Fruit fly (Drosophila melanogaster) whole organism, wandering third instar larva: ENCODE measurements around the gene Fdx2.

Experiments used
- Abd-B ChIP-seq: fragments of >200 bp; optimal IDR thresholded peaks from 2 replicates; lab custom pipeline; 2017; ENCODE audit warnings: missing biosample characterization, missing genetic modification characterization
- CG32264 ChIP-seq: fragments of 200-800 bp; sonication (Bioruptor generic); optimal IDR thresholded peaks from 2 replicates; lab custom pipeline; 2016; ENCODE audit warnings: missing biosample characterization, missing genetic modification characterization
- CG9705 ChIP-seq: fragments of 200-800 bp; sonication (Bioruptor generic); optimal IDR thresholded peaks from 2 replicates; lab custom pipeline; 2018; ENCODE audit warnings: missing biosample characterization, mild to moderate bottlenecking, missing genetic modification characterization
- CrebA ChIP-seq: fragments of 200-800 bp; sonication (Bioruptor generic); optimal IDR thresholded peaks from 2 replicates; lab custom pipeline; 2016; ENCODE audit warnings: missing biosample characterization, mild to moderate bottlenecking, missing genetic modification characterization, borderline replicate concordance
- Dif ChIP-seq: fragments of 200-275, 200-300 bp; sonication (Bioruptor generic); optimal IDR thresholded peaks from 2 replicates; lab custom pipeline; 2018; ENCODE audit warnings: missing biosample characterization, missing genetic modification characterization; ENCODE audit not compliant: partially characterized antibody
- HLH106 ChIP-seq: fragments of 200-800 bp; optimal IDR thresholded peaks from 3 replicates; lab custom pipeline; 2019; ENCODE audit warnings: missing biosample characterization, mild to moderate bottlenecking, missing genetic modification characterization, moderate library complexity
- Hr78 ChIP-seq: fragments of >200 bp; optimal IDR thresholded peaks from 2 replicates; lab custom pipeline; 2017; ENCODE audit warnings: missing biosample characterization, missing genetic modification characterization
- Jra ChIP-seq: sonication (Bioruptor generic); optimal IDR thresholded peaks from 2 replicates; lab custom pipeline; 2016; ENCODE audit warnings: missing biosample characterization, missing genetic modification characterization
- Mio ChIP-seq: sonication (Bioruptor generic); optimal IDR thresholded peaks from 2 replicates; lab custom pipeline; 2016; ENCODE audit warnings: missing biosample characterization, missing genetic modification characterization
- Myc ChIP-seq: fragments of >200 bp; optimal IDR thresholded peaks from 2 replicates; lab custom pipeline; 2017
- N ChIP-seq: fragments of >200 bp; optimal IDR thresholded peaks from 2 replicates; lab custom pipeline; 2018; ENCODE audit warnings: missing biosample characterization, missing external identifiers, missing genetic modification characterization
- OdsH ChIP-seq: fragments of 200-800 bp; sonication (Bioruptor generic); optimal IDR thresholded peaks from 2 replicates; lab custom pipeline; 2016; ENCODE audit warnings: missing biosample characterization, mild to moderate bottlenecking, missing genetic modification characterization
- Rel ChIP-seq, 2 experiments: fragments of 200-800 bp; sonication (Bioruptor generic) in 1 of 2; optimal IDR thresholded peaks; 2 replicates in 1 of 2; 3 replicates in 1 of 2; lab custom pipeline; 2016 to 2019; ENCODE audit warnings: mild to moderate bottlenecking in 2 of 2, missing biosample characterization in 2 of 2, missing genetic modification characterization in 2 of 2, moderate library complexity in 1 of 2
- Sp1 ChIP-seq: fragments of 200-800 bp; sonication (Bioruptor generic); optimal IDR thresholded peaks from 3 replicates; lab custom pipeline; 2019; ENCODE audit warnings: missing biosample characterization, mild to moderate bottlenecking, missing genetic modification characterization, moderate library complexity
- Vsx2 ChIP-seq: fragments of 200-300, 225-300 bp; sonication (Bioruptor generic); optimal IDR thresholded peaks from 2 replicates; lab custom pipeline; 2018; ENCODE audit warnings: missing biosample characterization, missing genetic modification characterization; ENCODE audit not compliant: partially characterized antibody
- br ChIP-seq: fragments of 200-800 bp; sonication (Bioruptor generic); optimal IDR thresholded peaks from 2 replicates; lab custom pipeline; 2016; ENCODE audit warnings: missing biosample characterization, missing genetic modification characterization
- dl ChIP-seq, 2 experiments: fragments of 175-275, 200-275 bp in 1 of 2; fragments of 200-275 bp in 1 of 2; sonication (Bioruptor generic); optimal IDR thresholded peaks; lab custom pipeline; 2018; ENCODE audit warnings: mild to moderate bottlenecking in 2 of 2, missing biosample characterization in 2 of 2, missing genetic modification characterization in 2 of 2, moderate library complexity in 2 of 2; ENCODE audit not compliant: partially characterized antibody in 2 of 2, insufficient read depth in 1 of 2
- dmrt93B ChIP-seq: fragments of 200-800 bp; sonication (Bioruptor generic); optimal IDR thresholded peaks from 2 replicates; lab custom pipeline; 2018; ENCODE audit warnings: missing biosample characterization, mild to moderate bottlenecking, missing genetic modification characterization
- dsf ChIP-seq: sonication (Bioruptor generic); optimal IDR thresholded peaks from 2 replicates; lab custom pipeline; 2016; ENCODE audit warnings: missing biosample characterization, missing genetic modification characterization, borderline replicate concordance
- ey ChIP-seq: fragments of 200-800 bp; sonication (Bioruptor generic); optimal IDR thresholded peaks from 2 replicates; lab custom pipeline; 2016; ENCODE audit warnings: missing biosample characterization, missing genetic modification characterization
- foxo ChIP-seq, 2 experiments: fragments of 200-800 bp; sonication (Bioruptor generic); optimal IDR thresholded peaks; 2 replicates in 1 of 2; 3 replicates in 1 of 2; lab custom pipeline; 2016 to 2017; ENCODE audit warnings: missing biosample characterization in 2 of 2, missing genetic modification characterization in 2 of 2
- fru ChIP-seq: fragments of 200-800 bp; sonication (Bioruptor generic); optimal IDR thresholded peaks from 3 replicates; lab custom pipeline; 2016; ENCODE audit warnings: missing biosample characterization, mild to moderate bottlenecking, missing genetic modification characterization
- h ChIP-seq: fragments of 200-800 bp; sonication (Bioruptor generic); optimal IDR thresholded peaks from 3 replicates; lab custom pipeline; 2016; ENCODE audit warnings: missing biosample characterization, mild to moderate bottlenecking, missing genetic modification characterization
- jim ChIP-seq: fragments of 175-275, 200-325 bp; sonication (Bioruptor generic); optimal IDR thresholded peaks from 2 replicates; lab custom pipeline; 2016; ENCODE audit warnings: missing biosample characterization, mild to moderate bottlenecking, missing genetic modification characterization
- lola ChIP-seq: fragments of >200 bp; optimal IDR thresholded peaks from 2 replicates; lab custom pipeline; 2017; ENCODE audit warnings: missing biosample characterization, missing genetic modification characterization
- psq ChIP-seq: fragments of 200-800 bp; sonication (Bioruptor generic); optimal IDR thresholded peaks from 3 replicates; lab custom pipeline; 2017; ENCODE audit warnings: missing biosample characterization, mild to moderate bottlenecking, missing genetic modification characterization, moderate library complexity
- rgr ChIP-seq: fragments of 200-800 bp; sonication (Bioruptor generic); optimal IDR thresholded peaks from 3 replicates; lab custom pipeline; 2016; ENCODE audit warnings: missing biosample characterization, mild to moderate bottlenecking, missing genetic modification characterization
- tai ChIP-seq: sonication (Bioruptor generic); optimal IDR thresholded peaks from 2 replicates; lab custom pipeline; 2016; ENCODE audit warnings: missing biosample characterization, missing genetic modification characterization
- woc ChIP-seq: sonication (Bioruptor generic); optimal IDR thresholded peaks from 2 replicates; lab custom pipeline; 2016; ENCODE audit warnings: missing biosample characterization, mild to moderate bottlenecking, missing genetic modification characterization

Gene Fdx2

dm6 chr3L:4293711-4294110 is 1.4 kb downstream of the Fdx2 start:
- TF ChIP-seq Jra (GFP tag; lab: Kevin White, UChicago) (no peak), Myc (lab: Kevin White, UChicago) (no peak), psq (GFP tag; lab: Kevin White, UChicago) (no peak), fru (GFP tag; lab: Kevin White, UChicago) (no peak), dmrt93B (GFP tag; lab: Kevin White, UChicago) (no peak), Abd-B (GFP tag; lab: Kevin White, UChicago) (no peak), HLH106 (no peak), h (GFP tag; lab: Kevin White, UChicago) (no peak), dsf (GFP tag; lab: Kevin White, UChicago) (no peak)

dm6 chr3L:4296760-4297159 is 4.5 kb downstream of the Fdx2 start:
- TF ChIP-seq lola (no peak), dmrt93B (GFP tag; lab: Kevin White, UChicago) (no peak), OdsH (no peak)
- TF ChIP-seq, all 38 proteins: peak for 0

dm6 chr3L:4302088-4302487 is 9.8 kb downstream of the Fdx2 start:
- TF ChIP-seq ey (no peak), dsf (GFP tag; lab: Kevin White, UChicago) (no peak), CG9705 (GFP tag; lab: Kevin White, UChicago) (no peak), Vsx2 (GFP tag; lab: Kevin White, UChicago) (no peak), CG32264 (GFP tag; lab: Kevin White, UChicago) (no peak), lola (no peak), Abd-B (GFP tag; lab: Kevin White, UChicago) (no peak), Jra (GFP tag; lab: Kevin White, UChicago) (no peak)

dm6 chr3L:4304244-4304959 is 12.1 kb downstream of the Fdx2 start:
- TF ChIP-seq Hr78 (no peak), lola (no peak), tai (GFP tag; lab: Kevin White, UChicago) (no peak), Dif (GFP tag; lab: Kevin White, UChicago) (no peak), rgr (GFP tag; lab: Kevin White, UChicago) (peak; percentile 63), Mio (GFP tag; lab: Kevin White, UChicago) (no peak), dsf (GFP tag; lab: Kevin White, UChicago) (no peak), h (GFP tag; lab: Kevin White, UChicago) (peak; percentile 77), N (no peak), Myc (lab: Kevin White, UChicago) (no peak), Rel (GFP tag; optimal IDR thresholded peaks at IDR 0.05; lab: Kevin White, UChicago) (no peak), Rel (tag; optimal IDR thresholded peaks at IDR 0.05; lab: Kevin White, UChicago) (no peak), jim (GFP tag; lab: Kevin White, UChicago) (no peak), OdsH (peak; percentile 60), HLH106 (peak; percentile 68), Jra (GFP tag; lab: Kevin White, UChicago) (no peak), dmrt93B (GFP tag; lab: Kevin White, UChicago) (peak; percentile 34), ey (peak; percentile 68), CrebA (GFP tag; lab: Kevin White, UChicago) (no peak), br (GFP tag; lab: Kevin White, UChicago) (peak; percentile 59), fru (GFP tag; lab: Kevin White, UChicago) (peak; percentile 75), foxo (GFP tag; optimal IDR thresholded peaks at IDR 0.05; lab: Kevin White, UChicago) (peak in 1 of 2 experiments; percentile 61), dl (GFP tag; optimal IDR thresholded peaks at IDR 0.05; lab: Kevin White, UChicago; ENCODE audit: insufficient read depth in 1 of 2, partially characterized antibody in 2 of 2) (no peak), Sp1 (GFP tag; lab: Kevin White, UChicago) (peak; percentile 65), woc (GFP tag; lab: Kevin White, UChicago) (peak; percentile 31), psq (GFP tag; lab: Kevin White, UChicago) (peak; percentile 46)
- TF ChIP-seq, all 38 proteins: peak for 12
